Worm (Caenorhabditis elegans) whole organism, early embryonic: Measurements from ENCODE around the gene letm-1.

Experiments
- ama-1 ChIP-seq: fragments of 150-350 bp; optimal IDR thresholded peaks from 2 replicates; lab custom pipeline; 2014
- ceh-13 ChIP-seq: fragments of 200-800 bp; sonication (Bioruptor generic); optimal IDR thresholded peaks from 2 replicates; lab custom pipeline; 2018; ENCODE audit warnings: mild to moderate bottlenecking, missing genetic modification characterization, missing compliant biosample characterization
- hmg-4 ChIP-seq: fragments of 200-800 bp; sonication (Bioruptor generic); optimal IDR thresholded peaks from 2 replicates; lab custom pipeline; 2018; ENCODE audit warnings: mild to moderate bottlenecking, missing genetic modification characterization, missing compliant biosample characterization
- tbx-37 ChIP-seq: fragments of 200-800 bp; sonication (Bioruptor generic); conservative IDR thresholded peaks from 2 replicates; pipeline ENCODE4 v1.3.6; 2022; ENCODE audit warnings: missing genetic modification reagents, missing genetic modification characterization, missing compliant biosample characterization

- TF ChIP-seq hmg-4 (GFP tag; lab: Kevin White, UChicago): no peak
- TF ChIP-seq tbx-37 (GFP tag; lab: Robert Waterston, UW): no peak
- TF ChIP-seq ama-1: no peak
- no peak for TF ChIP-seq ceh-13 (GFP tag; lab: Kevin White, UChicago)
Measured at ce11 chrV:13678542-13678941, 17.5 kb downstream of the letm-1 start, which contains the start of the genes tag-65 and ccz-1.
